Worm (Caenorhabditis elegans) whole organism, L1 larva: ENCODE data around the gene ZK1290.10.

ENCODE experiments used
- C04F5.9 ChIP-seq: sonication (generic microtip); optimal IDR thresholded peaks from 2 replicates; lab custom pipeline; 2016; ENCODE audit warnings: missing genetic modification characterization, missing compliant biosample characterization
- C34B4.2 ChIP-seq: sonication (generic microtip); optimal IDR thresholded peaks from 2 replicates; lab custom pipeline; 2017; ENCODE audit warnings: mild to moderate bottlenecking, missing genetic modification characterization, missing compliant biosample characterization
- F16B12.6 ChIP-seq: fragments of 150-350 bp; optimal IDR thresholded peaks from 2 replicates; lab custom pipeline; 2014; ENCODE audit warnings: missing biosample characterization, missing genetic modification characterization
- Y116A8C.19 ChIP-seq: sonication (generic microtip); optimal IDR thresholded peaks from 2 replicates; lab custom pipeline; 2016; ENCODE audit warnings: missing compliant biosample characterization, missing genetic modification characterization, borderline replicate concordance
- alr-1 ChIP-seq: fragments of 200-800 bp; sonication (Bioruptor generic); optimal IDR thresholded peaks from 2 replicates; lab custom pipeline; 2018; ENCODE audit warnings: borderline replicate concordance, mild to moderate bottlenecking, missing genetic modification characterization, missing compliant biosample characterization
- aly-2 ChIP-seq: fragments of 150-350 bp; optimal IDR thresholded peaks from 2 replicates; lab custom pipeline; 2014; ENCODE audit warnings: missing biosample characterization, missing genetic modification characterization
- blmp-1 ChIP-seq: fragments of 150-350 bp; optimal IDR thresholded peaks from 2 replicates; lab custom pipeline; 2014; ENCODE audit warnings: missing biosample characterization, missing genetic modification characterization
- ceh-8 ChIP-seq: fragments of 200-800 bp; sonication (Bioruptor generic); optimal IDR thresholded peaks from 2 replicates; lab custom pipeline; 2018; ENCODE audit warnings: mild to moderate bottlenecking, missing genetic modification characterization, moderate library complexity, missing compliant biosample characterization
- ceh-82 ChIP-seq, 3 experiments: fragments of 150-350 bp in 1 of 3; sonication (generic microtip) in 2 of 3; optimal IDR thresholded peaks; 2 replicates each; lab custom pipeline; 2014 to 2017; ENCODE audit warnings: missing biosample characterization in 3 of 3, missing genetic modification characterization in 3 of 3
- ces-1 ChIP-seq: fragments of 150-350 bp; optimal IDR thresholded peaks from 2 replicates; lab custom pipeline; 2014; ENCODE audit warnings: missing biosample characterization, missing genetic modification reagents, missing genetic modification characterization
- dpl-1 ChIP-seq, 3 experiments: fragments of 150-350 bp in 2 of 3; sonication (generic microtip) in 1 of 3; optimal IDR thresholded peaks; 2 replicates each; lab custom pipeline; 2014 to 2017; ENCODE audit warnings: missing biosample characterization in 3 of 3, missing genetic modification characterization in 3 of 3, missing genetic modification reagents in 3 of 3
- efl-1 ChIP-seq, 4 experiments: fragments of 150-350 bp; optimal IDR thresholded peaks in 3 of 4; peaks in 1 of 4; 1 replicate in 1 of 4; 2 replicates in 3 of 4; lab custom pipeline; 2014; ENCODE audit warnings: missing biosample characterization in 2 of 4, missing genetic modification characterization in 2 of 4, missing genetic modification reagents in 2 of 4
- elt-2 ChIP-seq: sonication (generic microtip); optimal IDR thresholded peaks from 2 replicates; lab custom pipeline; 2016; ENCODE audit warnings: missing genetic modification characterization, mild to moderate bottlenecking, inconsistent platforms, missing compliant biosample characterization, missing genetic modification reagents
- ets-5 ChIP-seq: fragments of 200-800 bp; sonication (Bioruptor generic); IDR thresholded peaks from 2 replicates; pipeline ENCODE4 v1.3.6; 2022; ENCODE audit warnings: missing genetic modification characterization, missing compliant biosample characterization
- fkh-8 ChIP-seq: sonication (generic microtip); optimal IDR thresholded peaks from 2 replicates; lab custom pipeline; 2016; ENCODE audit warnings: mild to moderate bottlenecking, missing genetic modification characterization, missing compliant biosample characterization
- grh-1 ChIP-seq: fragments of 200-800 bp; sonication (Bioruptor generic); IDR thresholded peaks from 2 replicates; pipeline ENCODE4 v1.3.6; 2022; ENCODE audit warnings: missing genetic modification reagents, missing genetic modification characterization, missing compliant biosample characterization
- hlh-17 ChIP-seq: fragments of 200-800 bp; sonication (Bioruptor generic); optimal IDR thresholded peaks from 2 replicates; lab custom pipeline; 2018; ENCODE audit warnings: missing genetic modification characterization, mild to moderate bottlenecking, missing compliant biosample characterization, moderate library complexity, borderline replicate concordance
- irx-1 ChIP-seq: sonication (generic microtip); optimal IDR thresholded peaks from 2 replicates; lab custom pipeline; 2016; ENCODE audit warnings: missing genetic modification characterization, missing compliant biosample characterization
- isw-1 ChIP-seq: fragments of 200-800 bp; sonication (Bioruptor generic); IDR thresholded peaks from 2 replicates; pipeline ENCODE4 v1.3.6; 2022; ENCODE audit warnings: missing genetic modification characterization, missing compliant biosample characterization
- lin-13 ChIP-seq: fragments of 150-350 bp; optimal IDR thresholded peaks from 2 replicates; lab custom pipeline; 2014; ENCODE audit warnings: missing biosample characterization, missing genetic modification reagents, missing genetic modification characterization
- lin-14 ChIP-seq: fragments of 200-800 bp; sonication (Bioruptor generic); optimal IDR thresholded peaks from 2 replicates; lab custom pipeline; 2018; ENCODE audit warnings: mild to moderate bottlenecking, missing genetic modification characterization, moderate library complexity, missing compliant biosample characterization
- lin-15B ChIP-seq: fragments of 150-350 bp; sonication (generic microtip); optimal IDR thresholded peaks from 3 replicates; lab custom pipeline; 2014; ENCODE audit warnings: missing biosample characterization, missing genetic modification characterization
- lir-3 ChIP-seq: sonication (generic microtip); optimal IDR thresholded peaks from 2 replicates; lab custom pipeline; 2016; ENCODE audit warnings: mild to moderate bottlenecking, missing genetic modification characterization, moderate library complexity, missing compliant biosample characterization; ENCODE audit not compliant: poor library complexity
- mab-9 ChIP-seq: fragments of 200-800 bp; sonication (Bioruptor generic); IDR thresholded peaks from 2 replicates; pipeline ENCODE4 v1.3.6; 2022; ENCODE audit warnings: missing genetic modification reagents, missing genetic modification characterization, missing compliant biosample characterization
- mdl-1 ChIP-seq, 2 experiments: fragments of 150-350 bp; optimal IDR thresholded peaks; 2 replicates each; lab custom pipeline; 2014 to 2017; ENCODE audit warnings: missing biosample characterization in 2 of 2, missing genetic modification characterization in 2 of 2, inconsistent platforms in 1 of 2
- mef-2 ChIP-seq: fragments of 150-350 bp; optimal IDR thresholded peaks from 2 replicates; lab custom pipeline; 2014; ENCODE audit warnings: missing biosample characterization, missing genetic modification characterization
- nhr-11 ChIP-seq: fragments of 150-350 bp; optimal IDR thresholded peaks from 2 replicates; lab custom pipeline; 2014; ENCODE audit warnings: missing biosample characterization, missing genetic modification characterization
- nhr-19 ChIP-seq: fragments of 200-800 bp; sonication (Bioruptor generic); conservative IDR thresholded peaks from 2 replicates; pipeline ENCODE4 v1.3.6; 2022; ENCODE audit warnings: missing genetic modification characterization, missing compliant biosample characterization
- nhr-20 ChIP-seq: sonication (generic microtip); optimal IDR thresholded peaks from 2 replicates; lab custom pipeline; 2016; ENCODE audit warnings: mild to moderate bottlenecking, missing genetic modification characterization, missing compliant biosample characterization
- nhr-237 ChIP-seq: fragments of 150-350 bp; optimal IDR thresholded peaks from 2 replicates; lab custom pipeline; 2014; ENCODE audit warnings: missing biosample characterization, missing genetic modification characterization
- nhr-47 ChIP-seq: sonication (generic microtip); optimal IDR thresholded peaks from 2 replicates; lab custom pipeline; 2016; ENCODE audit warnings: mild to moderate bottlenecking, missing genetic modification characterization, moderate library complexity, missing compliant biosample characterization
- nhr-71 ChIP-seq: sonication (generic microtip); optimal IDR thresholded peaks from 2 replicates; lab custom pipeline; 2016; ENCODE audit warnings: mild to moderate bottlenecking, missing genetic modification characterization, moderate library complexity, missing compliant biosample characterization
- nhr-77 ChIP-seq: fragments of 150-350 bp; optimal IDR thresholded peaks from 2 replicates; lab custom pipeline; 2014; ENCODE audit warnings: missing biosample characterization, missing genetic modification characterization
- nhr-84 ChIP-seq: sonication (generic microtip); optimal IDR thresholded peaks from 2 replicates; lab custom pipeline; 2017; ENCODE audit warnings: missing biosample characterization, missing genetic modification characterization
- pag-3 ChIP-seq: sonication (generic microtip); optimal IDR thresholded peaks from 2 replicates; lab custom pipeline; 2017; ENCODE audit warnings: missing genetic modification characterization, mild to moderate bottlenecking, missing compliant biosample characterization, antibody characterized with exemption, borderline replicate concordance; ENCODE audit not compliant: insufficient read depth
- pax-3 ChIP-seq: fragments of 200-800 bp; sonication (Bioruptor generic); optimal IDR thresholded peaks from 2 replicates; lab custom pipeline; 2018; ENCODE audit warnings: mild to moderate bottlenecking, missing genetic modification characterization, moderate library complexity, missing compliant biosample characterization
- pqm-1 ChIP-seq: sonication (generic microtip); optimal IDR thresholded peaks from 3 replicates; lab custom pipeline; 2017; ENCODE audit warnings: missing biosample characterization, missing genetic modification characterization
- skn-1 ChIP-seq: fragments of 150-350 bp; optimal IDR thresholded peaks from 2 replicates; lab custom pipeline; 2014; ENCODE audit warnings: missing biosample characterization, missing genetic modification characterization
- snpc-4 ChIP-seq: fragments of 150-350 bp; optimal IDR thresholded peaks from 2 replicates; lab custom pipeline; 2014; ENCODE audit warnings: missing biosample characterization, missing genetic modification characterization
- swsn-7 ChIP-seq: sonication (generic microtip); optimal IDR thresholded peaks from 2 replicates; lab custom pipeline; 2016; ENCODE audit warnings: missing genetic modification characterization, missing compliant biosample characterization
- tlp-1 ChIP-seq: fragments of 150-350 bp; optimal IDR thresholded peaks from 2 replicates; lab custom pipeline; 2014; ENCODE audit warnings: missing biosample characterization, missing genetic modification characterization
- unc-130 ChIP-seq: fragments of 150-350 bp; optimal IDR thresholded peaks from 2 replicates; lab custom pipeline; 2017; ENCODE audit warnings: missing biosample characterization, missing genetic modification characterization, inconsistent platforms
- unc-62 ChIP-seq: fragments of 150-350 bp; optimal IDR thresholded peaks from 2 replicates; lab custom pipeline; 2014; ENCODE audit warnings: missing biosample characterization, missing genetic modification reagents, missing genetic modification characterization
- unc-86 ChIP-seq: sonication (generic microtip); optimal IDR thresholded peaks from 2 replicates; lab custom pipeline; 2016; ENCODE audit warnings: missing genetic modification characterization, missing compliant biosample characterization
- unc-98 ChIP-seq: fragments of 200-800 bp; sonication (Bioruptor generic); IDR thresholded peaks from 2 replicates; pipeline ENCODE4 v1.3.6; 2022; ENCODE audit warnings: missing genetic modification characterization, missing compliant biosample characterization
- vab-15 ChIP-seq: sonication (generic microtip); optimal IDR thresholded peaks from 2 replicates; lab custom pipeline; 2017; ENCODE audit warnings: missing genotype, mild to moderate bottlenecking, missing genetic modification characterization, missing compliant biosample characterization

Gene ZK1290.10

DNA sequence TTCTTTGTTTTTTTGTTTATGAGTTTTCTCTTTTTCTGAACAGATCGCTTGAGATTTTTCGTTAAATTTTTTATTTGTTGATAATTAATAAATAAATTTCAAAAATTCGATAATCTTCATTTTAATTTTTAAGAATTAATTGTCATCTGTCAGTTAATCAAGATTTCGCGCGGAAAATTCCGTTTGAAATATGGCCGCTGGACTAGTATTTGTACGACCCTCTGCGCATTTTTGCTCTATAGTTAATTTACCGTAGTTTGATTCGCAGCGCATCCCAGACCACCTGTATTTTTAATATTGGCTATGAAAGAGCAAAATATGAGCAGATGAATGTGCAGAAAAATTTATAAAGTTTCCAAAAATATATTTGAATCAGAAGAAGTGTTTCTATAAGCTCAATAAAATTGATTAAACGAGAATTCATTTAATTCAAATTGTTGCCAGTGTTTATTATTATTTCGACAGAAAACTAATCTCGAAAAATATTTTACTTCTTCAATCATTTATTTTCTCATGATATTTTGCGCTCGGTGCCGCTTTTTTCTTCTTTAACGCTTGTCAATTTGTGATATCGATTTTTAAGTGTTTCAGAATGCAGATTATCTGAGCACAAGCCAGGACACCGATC, 16.0 kb downstream of the ZK1290.10 start, which contains the start of gene nfi-1 (continued):
- TF ChIP-seq ceh-8: no peak
- no peak for TF ChIP-seq pqm-1 (tag; lab: Kevin White, UChicago)
- TF ChIP-seq C34B4.2: no peak
- TF ChIP-seq pax-3 (tag; lab: Kevin White, UChicago): no peak
- TF ChIP-seq lir-3: peak; percentile 67
- TF ChIP-seq grh-1: no peak
- TF ChIP-seq Y116A8C.19 (tag; lab: Kevin White, UChicago): no peak
- TF ChIP-seq skn-1 (tag; lab: Kevin White, UChicago): peak; percentile 37
- TF ChIP-seq nhr-77 (tag; lab: Kevin White, UChicago): no peak
- TF ChIP-seq nhr-19 (GFP tag; lab: Robert Waterston, UW): no peak
- TF ChIP-seq nhr-20 (tag; lab: Kevin White, UChicago): peak; percentile 58
- no peak for TF ChIP-seq irx-1 (tag; lab: Kevin White, UChicago)
- no peak for TF ChIP-seq nhr-84 (tag; lab: Kevin White, UChicago)
- peak; percentile 38 for TF ChIP-seq nhr-47 (tag; lab: Kevin White, UChicago)
- no peak for TF ChIP-seq elt-2
- peak; percentile 17 for TF ChIP-seq swsn-7 (tag; lab: Kevin White, UChicago)
- no peak for TF ChIP-seq pag-3 (tag; lab: Kevin White, UChicago)
- no peak for TF ChIP-seq mab-9 (GFP tag; lab: Robert Waterston, UW)
- TF ChIP-seq unc-86 (tag; lab: Kevin White, UChicago): no peak
- no peak for TF ChIP-seq lin-13 (GFP tag; lab: Kevin White, UChicago)
- peak; percentile 65 for TF ChIP-seq blmp-1 (tag; lab: Kevin White, UChicago)
- no peak for TF ChIP-seq tlp-1
- TF ChIP-seq C04F5.9 (tag; lab: Kevin White, UChicago): no peak
- no peak for TF ChIP-seq mef-2 (tag; lab: Kevin White, UChicago)
- TF ChIP-seq F16B12.6 (tag; lab: Kevin White, UChicago): no peak
- TF ChIP-seq isw-1 (GFP tag; lab: Robert Waterston, UW): no peak
- peak; percentile 8 for TF ChIP-seq snpc-4
- no peak for TF ChIP-seq fkh-8 (tag; lab: Kevin White, UChicago)
- TF ChIP-seq alr-1: no peak
- TF ChIP-seq ets-5: no peak
- peak; percentile 18 for TF ChIP-seq vab-15 (tag; lab: Kevin White, UChicago)
- TF ChIP-seq unc-130 (tag; lab: Kevin White, UChicago): peak; percentile 55
- peak; percentile 62 for TF ChIP-seq nhr-71 (tag; lab: Kevin White, UChicago)
- no peak for TF ChIP-seq nhr-237 (tag; lab: Kevin White, UChicago)
- no peak for TF ChIP-seq unc-62 (GFP tag; lab: Kevin White, UChicago)
- TF ChIP-seq aly-2 (tag; lab: Kevin White, UChicago): no peak
- TF ChIP-seq efl-1 (optimal IDR thresholded peaks at IDR 0.05; lab: Kevin White, UChicago): peak; percentile 44 to 80
- peak; percentile 82 to 97 for TF ChIP-seq efl-1 (GFP tag; optimal IDR thresholded peaks at IDR 0.05 in 1 of 2; lab: Kevin White, UChicago)
- no peak for TF ChIP-seq unc-98
- TF ChIP-seq lin-15B (tag; lab: Kevin White, UChicago): peak; percentile 67
- peak; percentile 60 for TF ChIP-seq lin-14
- TF ChIP-seq mdl-1 (tag; optimal IDR thresholded peaks at IDR 0.05; lab: Kevin White, UChicago): no peak
- no peak for TF ChIP-seq nhr-11 (tag; lab: Kevin White, UChicago)
- TF ChIP-seq ces-1 (GFP tag; lab: Kevin White, UChicago): no peak
- peak; percentile 65 to 87 (median 76) for TF ChIP-seq dpl-1 (GFP tag; optimal IDR thresholded peaks at IDR 0.05; lab: Kevin White, UChicago)
- TF ChIP-seq ceh-82 (tag; optimal IDR thresholded peaks at IDR 0.05; lab: Kevin White, UChicago): no peak
- no peak for TF ChIP-seq hlh-17 (GFP tag; lab: Kevin White, UChicago)
